Fruit fly (Drosophila melanogaster) whole organism, embryonic: Measurements from ENCODE around the gene ich.

Experiments
- Aef1 ChIP-seq: fragments of 200-800 bp; sonication (Bioruptor generic); IDR thresholded peaks from 3 replicates; pipeline ENCODE4 v1.3.6; 2022; ENCODE audit warnings: missing biosample characterization, missing genetic modification characterization
- Atf-2 ChIP-seq: fragments of 200-800 bp; sonication (Bioruptor generic); optimal IDR thresholded peaks from 2 replicates; lab custom pipeline; 2016; ENCODE audit warnings: missing biosample characterization, missing genetic modification characterization
- Awh ChIP-seq: fragments of 200-800 bp; sonication (Bioruptor generic); IDR thresholded peaks from 2 replicates; pipeline ENCODE4, ENCODE4 v1.3.6; 2022; ENCODE audit warnings: missing biosample characterization, missing genetic modification characterization
- B-H1 ChIP-seq: fragments of 200-800 bp; sonication (Bioruptor generic); IDR thresholded peaks from 3 replicates; pipeline ENCODE4 v1.3.6; 2022; ENCODE audit warnings: missing biosample characterization, missing genetic modification characterization
- Blimp-1 ChIP-seq: fragments of 200-800 bp; sonication (Bioruptor generic); optimal IDR thresholded peaks from 3 replicates; lab custom pipeline; 2018; ENCODE audit warnings: missing biosample characterization, missing genetic modification characterization, mild to moderate bottlenecking, moderate library complexity, missing genetic modification reagents
- CG11085 ChIP-seq: fragments of 200-800 bp; sonication (Bioruptor generic); IDR thresholded peaks from 2 replicates; pipeline ENCODE4 v1.3.6; 2022; ENCODE audit warnings: missing biosample characterization, missing genetic modification characterization
- CG11504 ChIP-seq: fragments of 200-800 bp; sonication (Bioruptor generic); optimal IDR thresholded peaks from 3 replicates; lab custom pipeline; 2019; ENCODE audit warnings: missing biosample characterization, mild to moderate bottlenecking, missing genetic modification characterization, moderate library complexity
- CG12942 ChIP-seq: fragments of 200-800 bp; sonication (Bioruptor generic); optimal IDR thresholded peaks from 3 replicates; lab custom pipeline; 2016; ENCODE audit warnings: missing biosample characterization, missing genetic modification characterization
- CG13894 ChIP-seq: fragments of 200-800 bp; sonication (Bioruptor generic); optimal IDR thresholded peaks from 3 replicates; lab custom pipeline; 2018; ENCODE audit warnings: missing biosample characterization, mild to moderate bottlenecking, missing genetic modification characterization, moderate library complexity
- CG14441 ChIP-seq: fragments of 200-800 bp; sonication (Bioruptor generic); IDR thresholded peaks from 2 replicates; pipeline ENCODE4 v1.3.6; 2022; ENCODE audit warnings: missing biosample characterization, missing genetic modification characterization
- CG14667 ChIP-seq: fragments of 200-800 bp; sonication (Bioruptor generic); IDR thresholded peaks from 2 replicates; pipeline ENCODE4 v1.3.6; 2022; ENCODE audit warnings: missing biosample characterization, missing genetic modification characterization
- CG1602 ChIP-seq: fragments of 200-800 bp; sonication (Bioruptor generic); optimal IDR thresholded peaks from 3 replicates; lab custom pipeline; 2016; ENCODE audit warnings: missing biosample characterization, missing genetic modification characterization
- CG1647 ChIP-seq: fragments of 200-800 bp; sonication (Bioruptor generic); optimal IDR thresholded peaks from 3 replicates; lab custom pipeline; 2016; ENCODE audit warnings: missing biosample characterization, missing genetic modification characterization
- CG18476 ChIP-seq: fragments of 200-800 bp; sonication (Bioruptor generic); optimal IDR thresholded peaks from 2 replicates; lab custom pipeline; 2016; ENCODE audit warnings: missing biosample characterization, mild to moderate bottlenecking, missing genetic modification characterization
- CG2199 ChIP-seq: fragments of 200-800 bp; sonication (Bioruptor generic); IDR thresholded peaks from 3 replicates; pipeline ENCODE4 v1.3.6; 2022; ENCODE audit warnings: missing biosample characterization, missing genetic modification characterization
- CG2712 ChIP-seq: fragments of 200-800 bp; optimal IDR thresholded peaks from 3 replicates; lab custom pipeline; 2019; ENCODE audit warnings: missing biosample characterization, mild to moderate bottlenecking, missing genetic modification characterization, moderate library complexity
- CG2875 ChIP-seq: fragments of 200-800 bp; sonication (Bioruptor generic); optimal IDR thresholded peaks from 2 replicates; lab custom pipeline; 2017; ENCODE audit warnings: missing biosample characterization, mild to moderate bottlenecking, missing genetic modification characterization, missing genetic modification reagents
- CG3163 ChIP-seq: fragments of 200-800 bp; sonication (Bioruptor generic); optimal IDR thresholded peaks from 3 replicates; lab custom pipeline; 2016; ENCODE audit warnings: missing biosample characterization, missing genetic modification characterization
- CG32767 ChIP-seq: fragments of 200-800 bp; sonication (Bioruptor generic); IDR thresholded peaks from 2 replicates; pipeline ENCODE4 v1.3.6; 2022; ENCODE audit warnings: missing biosample characterization, missing genetic modification characterization
- CG32772 ChIP-seq: fragments of 200-800 bp; sonication (Bioruptor generic); IDR thresholded peaks from 2 replicates; pipeline ENCODE4 v1.3.6; 2022; ENCODE audit warnings: missing biosample characterization, missing genetic modification characterization
- CG33213 ChIP-seq: fragments of 200-800 bp; sonication (Bioruptor generic); optimal IDR thresholded peaks from 3 replicates; lab custom pipeline; 2016; ENCODE audit warnings: missing biosample characterization, missing genetic modification characterization
- CG3407 ChIP-seq: fragments of 200-800 bp; sonication (Bioruptor generic); optimal IDR thresholded peaks from 2 replicates; lab custom pipeline; 2018; ENCODE audit warnings: missing biosample characterization, mild to moderate bottlenecking, missing genetic modification characterization
- CG42726 ChIP-seq: fragments of 200-800 bp; sonication (Bioruptor generic); IDR thresholded peaks from 2 replicates; pipeline ENCODE4 v1.3.6; 2022; ENCODE audit warnings: missing biosample characterization, missing genetic modification characterization; ENCODE audit not compliant: partially characterized antibody
- CG4854 ChIP-seq: fragments of 200-800 bp; sonication (Bioruptor generic); optimal IDR thresholded peaks from 2 replicates; lab custom pipeline; 2016; ENCODE audit warnings: missing biosample characterization, missing genetic modification characterization, inconsistent platforms
- CG6654 ChIP-seq: fragments of 200-800 bp; sonication (Bioruptor generic); optimal IDR thresholded peaks from 2 replicates; lab custom pipeline; 2017; ENCODE audit warnings: missing biosample characterization, mild to moderate bottlenecking, missing genetic modification characterization
- CG6813 ChIP-seq: fragments of 200-800 bp; sonication (Bioruptor generic); optimal IDR thresholded peaks from 2 replicates; lab custom pipeline; 2017; ENCODE audit warnings: missing biosample characterization, missing genetic modification characterization, mild to moderate bottlenecking, moderate library complexity, missing genetic modification reagents
- CG8478 ChIP-seq: fragments of >200 bp; optimal IDR thresholded peaks from 2 replicates; lab custom pipeline; 2018
- CG9215 ChIP-seq: fragments of 200-800 bp; sonication (Bioruptor generic); IDR thresholded peaks from 2 replicates; pipeline ENCODE4 v1.3.6; 2022; ENCODE audit warnings: missing biosample characterization, missing genetic modification characterization
- H15 ChIP-seq: fragments of 200-800 bp; sonication (Bioruptor generic); IDR thresholded peaks from 3 replicates; pipeline ENCODE4 v1.3.6; 2022; ENCODE audit warnings: missing biosample characterization, missing genetic modification characterization
- Nf-YC ChIP-seq: fragments of 200-800 bp; optimal IDR thresholded peaks from 3 replicates; lab custom pipeline; 2019; ENCODE audit warnings: missing biosample characterization, mild to moderate bottlenecking, missing genetic modification characterization, moderate library complexity
- Side ChIP-seq: fragments of 200-800 bp; sonication (Bioruptor generic); optimal IDR thresholded peaks from 2 replicates; lab custom pipeline; 2016; ENCODE audit warnings: missing biosample characterization, missing genetic modification characterization
- Tbp ChIP-seq: fragments of >200 bp; optimal IDR thresholded peaks from 2 replicates; lab custom pipeline; 2018; ENCODE audit warnings: missing biosample characterization, missing genetic modification characterization
- Trl ChIP-seq, 3 experiments: fragments of >200 bp in 2 of 3; fragments of 200-800 bp in 1 of 3; sonication (Bioruptor generic) in 1 of 3; optimal IDR thresholded peaks; 2 replicates in 1 of 3; 3 replicates in 2 of 3; lab custom pipeline; 2016 to 2017; ENCODE audit warnings: missing biosample characterization in 1 of 3, missing genetic modification characterization in 1 of 3
- Xrp1 ChIP-seq: fragments of 200-800 bp; sonication (Bioruptor generic); IDR thresholded peaks from 2 replicates; pipeline ENCODE4 v1.3.6; 2022; ENCODE audit warnings: missing biosample characterization, missing genetic modification characterization
- bab2 ChIP-seq: fragments of 200-800 bp; sonication (Bioruptor generic); optimal IDR thresholded peaks from 2 replicates; lab custom pipeline; 2016; ENCODE audit warnings: missing biosample characterization, missing genetic modification characterization
- br ChIP-seq: fragments of >200 bp; optimal IDR thresholded peaks from 2 replicates; lab custom pipeline; 2017
- chm ChIP-seq: fragments of 200-800 bp; sonication (Bioruptor generic); IDR thresholded peaks from 2 replicates; pipeline ENCODE4 v1.3.6; 2022; ENCODE audit warnings: missing biosample characterization, missing genetic modification characterization
- crol ChIP-seq: fragments of 200-800 bp; sonication (Bioruptor generic); IDR thresholded peaks from 2 replicates; pipeline ENCODE4 v1.3.6; 2022; ENCODE audit warnings: missing biosample characterization, missing genetic modification characterization
- dpn ChIP-seq, 2 experiments: fragments of 200-800 bp; sonication (Bioruptor generic); optimal IDR thresholded peaks; 3 replicates each; lab custom pipeline; 2016; ENCODE audit warnings: missing biosample characterization in 2 of 2, missing genetic modification characterization in 2 of 2
- ems ChIP-seq: fragments of 200-800 bp; sonication (Bioruptor generic); optimal IDR thresholded peaks from 3 replicates; lab custom pipeline; 2016; ENCODE audit warnings: missing biosample characterization, missing genetic modification characterization
- grn ChIP-seq: fragments of 200-800 bp; sonication (Bioruptor generic); optimal IDR thresholded peaks from 3 replicates; lab custom pipeline; 2017; ENCODE audit warnings: missing biosample characterization, missing genetic modification characterization
- jing ChIP-seq: fragments of 200-800 bp; sonication (Bioruptor generic); optimal IDR thresholded peaks from 2 replicates; lab custom pipeline; 2018; ENCODE audit warnings: missing biosample characterization, mild to moderate bottlenecking, missing genetic modification characterization
- nerfin-1 ChIP-seq: fragments of 200-800 bp; sonication (Bioruptor generic); optimal IDR thresholded peaks from 3 replicates; lab custom pipeline; 2019; ENCODE audit warnings: missing biosample characterization, mild to moderate bottlenecking, missing genetic modification characterization, moderate library complexity
- phol ChIP-seq: fragments of 200-800 bp; sonication (Bioruptor generic); optimal IDR thresholded peaks from 3 replicates; lab custom pipeline; 2018; ENCODE audit warnings: missing biosample characterization, mild to moderate bottlenecking, missing genetic modification characterization, moderate library complexity
- pzg ChIP-seq: fragments of 200-800 bp; sonication (Bioruptor generic); optimal IDR thresholded peaks from 3 replicates; lab custom pipeline; 2018; ENCODE audit warnings: missing biosample characterization, mild to moderate bottlenecking, missing genetic modification characterization, moderate library complexity
- sens ChIP-seq: fragments of 200-800 bp; sonication (Bioruptor generic); peaks from one replicate; lab custom pipeline; 2016; ENCODE audit warnings: missing biosample characterization, missing genetic modification characterization
- sens-2 ChIP-seq: fragments of 200-800 bp; sonication (Bioruptor generic); IDR thresholded peaks from 2 replicates; pipeline ENCODE4 v1.3.6; 2022; ENCODE audit warnings: missing biosample characterization, missing genetic modification characterization
- sug ChIP-seq: fragments of 200-800 bp; optimal IDR thresholded peaks from 2 replicates; lab custom pipeline; 2019; ENCODE audit warnings: missing biosample characterization, mild to moderate bottlenecking, missing genetic modification characterization, moderate library complexity
- tll ChIP-seq, 2 experiments: fragments of 200-800 bp in 1 of 2; fragments of >200 bp in 1 of 2; sonication (Bioruptor generic) in 1 of 2; optimal IDR thresholded peaks; 2 replicates each; lab custom pipeline; 2017 to 2019; ENCODE audit warnings: missing biosample characterization in 2 of 2, missing genetic modification characterization in 2 of 2, mild to moderate bottlenecking in 1 of 2, moderate library complexity in 1 of 2
- trem ChIP-seq: fragments of 200-800 bp; optimal IDR thresholded peaks from 3 replicates; lab custom pipeline; 2019; ENCODE audit warnings: missing biosample characterization, mild to moderate bottlenecking, missing genetic modification characterization, moderate library complexity
- unc-4 ChIP-seq: fragments of 200-800 bp; sonication (Bioruptor generic); IDR thresholded peaks from 2 replicates; pipeline ENCODE4 v1.3.6; 2022; ENCODE audit warnings: missing biosample characterization, missing genetic modification characterization; ENCODE audit not compliant: partially characterized antibody
- vvl ChIP-seq: fragments of 200-800 bp; sonication (Bioruptor generic); IDR thresholded peaks from 2 replicates; pipeline ENCODE4 v1.3.6; 2022; ENCODE audit warnings: missing biosample characterization, missing genetic modification characterization

ich gene

dm6 chr3R:8922617-8923242 lies 40.1 kb downstream of the ich start (continued):
- TF ChIP-seq phol (tag; lab: Kevin White, UChicago): peak; percentile 25
- TF ChIP-seq CG13894: no peak
- no peak for TF ChIP-seq grn
- TF ChIP-seq CG33213 (GFP tag; lab: Kevin White, UChicago): no peak
- TF ChIP-seq CG14667: no peak
- no peak for TF ChIP-seq CG8478 (lab: Kevin White, UChicago)
- TF ChIP-seq ems (GFP tag; lab: Kevin White, UChicago): no peak
- TF ChIP-seq B-H1 (GFP tag; lab: Robert Waterston, UW): no peak
- TF ChIP-seq sug (tag; lab: Kevin White, UChicago): no peak
- TF ChIP-seq crol (GFP tag; lab: Robert Waterston, UW): 0 out of 2 replicates have a peak, but pooled peaks have one; percentile 8
- TF ChIP-seq CG2875 (GFP tag; lab: Kevin White, UChicago): peak; percentile 20
- TF ChIP-seq dpn (GFP tag; optimal IDR thresholded peaks at IDR 0.05; lab: Kevin White, UChicago): no peak
- TF ChIP-seq CG11085 (GFP tag; lab: Robert Waterston, UW): no peak
- no peak for TF ChIP-seq CG32767 (GFP tag; lab: Robert Waterston, UW)
- TF ChIP-seq Trl (optimal IDR thresholded peaks at IDR 0.05; lab: Kevin White, UChicago): no peak
- TF ChIP-seq Trl (GFP tag; optimal IDR thresholded peaks at IDR 0.05; lab: Kevin White, UChicago): no peak
- peak; percentile 55 for TF ChIP-seq CG2712 (tag; lab: Kevin White, UChicago)
- no peak for TF ChIP-seq CG4854
- TF ChIP-seq br (lab: Kevin White, UChicago): no peak
- TF ChIP-seq CG1602 (GFP tag; lab: Kevin White, UChicago): no peak
- TF ChIP-seq CG12942: no peak
- TF ChIP-seq Blimp-1 (GFP tag; lab: Kevin White, UChicago): peak; percentile 75
- TF ChIP-seq pzg: no peak
- TF ChIP-seq Xrp1 (GFP tag; lab: Robert Waterston, UW): peak; percentile 59; the same call in 1 of the 2 replicates
- TF ChIP-seq trem (tag; lab: Kevin White, UChicago): peak; percentile 18
- TF ChIP-seq sens-2 (GFP tag; lab: Robert Waterston, UW): no peak
- TF ChIP-seq tll (GFP tag; optimal IDR thresholded peaks at IDR 0.05; lab: Kevin White, UChicago): no peak
- no peak for TF ChIP-seq CG14441 (GFP tag; lab: Robert Waterston, UW)
- no peak for TF ChIP-seq unc-4 (GFP tag; lab: Robert Waterston, UW)
- TF ChIP-seq CG9215 (GFP tag; lab: Robert Waterston, UW): no peak
- 0 out of 2 replicates have a peak, but pooled peaks have one; percentile 17 for TF ChIP-seq CG32772
- TF ChIP-seq Aef1: no peak
- TF ChIP-seq sens (GFP tag; lab: Kevin White, UChicago): peak; percentile 84
- TF ChIP-seq, all 482 proteins: peak for 54

- no peak for TF ChIP-seq CG18476
- TF ChIP-seq Nf-YC (tag; lab: Kevin White, UChicago): peak; percentile 59
- TF ChIP-seq CG2199 (GFP tag; lab: Robert Waterston, UW): peak; percentile 66; the same call in 1 of the 3 replicates
- no peak for TF ChIP-seq nerfin-1 (tag; lab: Kevin White, UChicago)
- no peak for TF ChIP-seq CG6654
- TF ChIP-seq CG1647: no peak
- peak; percentile 29; the same call in 1 of the 2 replicates for TF ChIP-seq vvl (GFP tag; lab: Robert Waterston, UW)
- TF ChIP-seq CG6813: no peak
- TF ChIP-seq jing: no peak
- no peak for TF ChIP-seq CG3407 (GFP tag; lab: Kevin White, UChicago)
- TF ChIP-seq CG3163 (GFP tag; lab: Kevin White, UChicago): no peak
- no peak for TF ChIP-seq Side
- TF ChIP-seq H15 (GFP tag; lab: Robert Waterston, UW): 0 out of 3 replicates have a peak, but pooled peaks have one; percentile 40
- peak; percentile 85 for TF ChIP-seq Awh (GFP tag; lab: Robert Waterston, UW)
- no peak for TF ChIP-seq Atf-2 (GFP tag; lab: Kevin White, UChicago)
- no peak for TF ChIP-seq phol (tag; lab: Kevin White, UChicago)
- TF ChIP-seq bab2 (GFP tag; lab: Kevin White, UChicago): no peak
- TF ChIP-seq CG11504 (tag; lab: Kevin White, UChicago): no peak
- TF ChIP-seq Tbp (GFP tag; lab: Kevin White, UChicago): no peak
- TF ChIP-seq CG42726 (GFP tag; lab: Robert Waterston, UW): peak; percentile 43; the same call in 1 of the 2 replicates
- TF ChIP-seq chm (GFP tag; lab: Robert Waterston, UW): no peak
Measured at dm6 chr3R:8921880-8922279, 41.0 kb downstream of the ich start.
